Worm (Caenorhabditis elegans) whole organism, L2 larva: ENCODE data around the gene T27E4.7.

Experiments used
- R02D3.7 ChIP-seq: fragments of 150-350 bp; optimal IDR thresholded peaks from 2 replicates; lab custom pipeline; 2014; ENCODE audit warnings: missing biosample characterization, missing genetic modification characterization
- ama-1 ChIP-seq: fragments of 150-350 bp; optimal IDR thresholded peaks from 2 replicates; lab custom pipeline; 2018; ENCODE audit warnings: inconsistent platforms
- ceh-82 ChIP-seq: fragments of 150-350 bp; optimal IDR thresholded peaks from 2 replicates; lab custom pipeline; 2014; ENCODE audit warnings: missing biosample characterization, missing genetic modification characterization
- elt-1 ChIP-seq: fragments of 150-350 bp; optimal IDR thresholded peaks from 2 replicates; lab custom pipeline; 2014; ENCODE audit warnings: missing biosample characterization, missing genetic modification characterization
- nhr-11 ChIP-seq: fragments of 150-350 bp; optimal IDR thresholded peaks from 2 replicates; lab custom pipeline; 2014; ENCODE audit warnings: missing biosample characterization, missing genetic modification characterization
- nhr-12 ChIP-seq: fragments of 150-350 bp; optimal IDR thresholded peaks from 2 replicates; lab custom pipeline; 2014; ENCODE audit warnings: missing biosample characterization, missing genetic modification characterization
- skn-1 ChIP-seq: sonication (generic microtip); optimal IDR thresholded peaks from 2 replicates; lab custom pipeline; 2017; ENCODE audit warnings: missing biosample characterization, missing genetic modification characterization
- unc-62 ChIP-seq: fragments of 150-350 bp; optimal IDR thresholded peaks from 2 replicates; lab custom pipeline; 2014; ENCODE audit warnings: missing biosample characterization, missing genetic modification reagents, missing genetic modification characterization
- zag-1 ChIP-seq: fragments of 150-350 bp; optimal IDR thresholded peaks from 2 replicates; lab custom pipeline; 2014; ENCODE audit warnings: missing biosample characterization, missing genetic modification characterization
- ztf-4 ChIP-seq: fragments of 150-350 bp; optimal IDR thresholded peaks from 2 replicates; lab custom pipeline; 2014; ENCODE audit warnings: missing biosample characterization, missing genetic modification characterization

ce11 chrV:9125345-9125744, 49.2 kb upstream of the T27E4.7 start, which contains the start of gene F21C10.5:
- no peak for TF ChIP-seq R02D3.7 (tag; lab: Kevin White, UChicago)
- TF ChIP-seq ama-1 (lab: Kevin White, UChicago): no peak
- TF ChIP-seq nhr-12 (tag; lab: Kevin White, UChicago): no peak
- TF ChIP-seq skn-1 (tag; lab: Kevin White, UChicago): no peak
- TF ChIP-seq elt-1: no peak
- TF ChIP-seq ztf-4 (tag; lab: Kevin White, UChicago): no peak
- TF ChIP-seq ceh-82 (tag; lab: Kevin White, UChicago): no peak
- TF ChIP-seq nhr-11 (tag; lab: Kevin White, UChicago): no peak
- no peak for TF ChIP-seq zag-1 (tag; lab: Kevin White, UChicago)
- no peak for TF ChIP-seq unc-62 (GFP tag; lab: Kevin White, UChicago)
